Fruit fly (Drosophila melanogaster): ENCODE measurements around the gene CG42658.

dm6 chr2L:2269040-2269439, 18.7 kb downstream of the CG42658 start, which contains the start of gene CG17242:
- TF ChIP-seq CG8159 (tag; optimal IDR thresholded peaks at IDR 0.05): no peak
- TF ChIP-seq EcR (GFP tag; optimal IDR thresholded peaks at IDR 0.05): no peak
- no peak for TF ChIP-seq CG13204 (GFP tag; optimal IDR thresholded peaks at IDR 0.05)
- no peak for TF ChIP-seq CG34367 (tag; optimal IDR thresholded peaks at IDR 0.05)
- TF ChIP-seq CG12605 (GFP tag; IDR thresholded peaks at IDR 0.05): no peak
- no peak for TF ChIP-seq rn (GFP tag; IDR thresholded peaks at IDR 0.05)
- no peak for TF ChIP-seq CG8301 (tag; optimal IDR thresholded peaks at IDR 0.05)
- no peak for TF ChIP-seq CG4496 (GFP tag; IDR thresholded peaks at IDR 0.05)
- TF ChIP-seq Ets98B (GFP tag; IDR thresholded peaks at IDR 0.05): no peak
